Worm (Caenorhabditis elegans) whole organism, early embryonic: ENCODE data around the gene Y69A2AR.12.
A peak's percentile ranks its signal among the peaks of the same experiment; 100 is the strongest.

Source experiments
- B0310.2 ChIP-seq: sonication (generic microtip); optimal IDR thresholded peaks from 2 replicates; lab custom pipeline; 2016; ENCODE audit warnings: mild to moderate bottlenecking, missing genetic modification characterization, missing compliant biosample characterization
- F13C5.2 ChIP-seq: sonication (generic microtip); optimal IDR thresholded peaks from 2 replicates; lab custom pipeline; 2017; ENCODE audit warnings: mild to moderate bottlenecking, missing genetic modification characterization, inconsistent platforms, missing compliant biosample characterization
- aly-1 ChIP-seq: sonication (generic microtip); optimal IDR thresholded peaks from 2 replicates; lab custom pipeline; 2016; ENCODE audit warnings: missing genetic modification characterization, missing compliant biosample characterization
- ama-1 ChIP-seq: fragments of 150-350 bp; optimal IDR thresholded peaks from 2 replicates; lab custom pipeline; 2014
- ceh-13 ChIP-seq: fragments of 200-800 bp; sonication (Bioruptor generic); optimal IDR thresholded peaks from 2 replicates; lab custom pipeline; 2018; ENCODE audit warnings: mild to moderate bottlenecking, missing genetic modification characterization, missing compliant biosample characterization
- ceh-36 ChIP-seq: sonication (generic microtip); optimal IDR thresholded peaks from 2 replicates; lab custom pipeline; 2016; ENCODE audit warnings: missing genetic modification characterization, inconsistent platforms, missing compliant biosample characterization
- ets-7 ChIP-seq: sonication (generic microtip); optimal IDR thresholded peaks from 2 replicates; lab custom pipeline; 2016; ENCODE audit warnings: missing genotype, missing genetic modification characterization, missing compliant biosample characterization
- flt-1 ChIP-seq: fragments of 200-800 bp; sonication (Bioruptor generic); IDR thresholded peaks from 2 replicates; pipeline ENCODE4 v1.3.6; 2022; ENCODE audit warnings: missing genetic modification characterization, missing compliant biosample characterization
- hmbx-1 ChIP-seq: sonication (generic microtip); optimal IDR thresholded peaks from 2 replicates; lab custom pipeline; 2016; ENCODE audit warnings: mild to moderate bottlenecking, missing genetic modification characterization, missing compliant biosample characterization
- hmg-4 ChIP-seq: fragments of 200-800 bp; sonication (Bioruptor generic); optimal IDR thresholded peaks from 2 replicates; lab custom pipeline; 2018; ENCODE audit warnings: mild to moderate bottlenecking, missing genetic modification characterization, missing compliant biosample characterization
- hnd-1 ChIP-seq: sonication (generic microtip); optimal IDR thresholded peaks from 2 replicates; lab custom pipeline; 2016; ENCODE audit warnings: missing genetic modification characterization, missing compliant biosample characterization
- pes-1 ChIP-seq: fragments of 200-800 bp; sonication (Bioruptor generic); IDR thresholded peaks from 2 replicates; pipeline ENCODE4 v1.3.6; 2022; ENCODE audit warnings: missing genetic modification reagents, missing genetic modification characterization, missing compliant biosample characterization
- scrt-1 ChIP-seq: fragments of 200-800 bp; sonication (Bioruptor generic); IDR thresholded peaks from 2 replicates; pipeline ENCODE4 v1.3.6; 2022; ENCODE audit warnings: missing genetic modification characterization, missing compliant biosample characterization
- sea-1 ChIP-seq: fragments of 200-800 bp; sonication (Bioruptor generic); conservative IDR thresholded peaks from 2 replicates; pipeline ENCODE4 v1.3.6; 2022; ENCODE audit warnings: missing genetic modification characterization, missing compliant biosample characterization
- tbx-11 ChIP-seq: fragments of 200-800 bp; sonication (Bioruptor generic); IDR thresholded peaks from 2 replicates; pipeline ENCODE4 v1.3.6; 2022; ENCODE audit warnings: missing genetic modification characterization, missing compliant biosample characterization
- tbx-37 ChIP-seq: fragments of 200-800 bp; sonication (Bioruptor generic); conservative IDR thresholded peaks from 2 replicates; pipeline ENCODE4 v1.3.6; 2022; ENCODE audit warnings: missing genetic modification reagents, missing genetic modification characterization, missing compliant biosample characterization
- tra-4 ChIP-seq: sonication (generic microtip); optimal IDR thresholded peaks from 2 replicates; lab custom pipeline; 2017; ENCODE audit warnings: missing genetic modification characterization, missing compliant biosample characterization

Gene Y69A2AR.12

DNA sequence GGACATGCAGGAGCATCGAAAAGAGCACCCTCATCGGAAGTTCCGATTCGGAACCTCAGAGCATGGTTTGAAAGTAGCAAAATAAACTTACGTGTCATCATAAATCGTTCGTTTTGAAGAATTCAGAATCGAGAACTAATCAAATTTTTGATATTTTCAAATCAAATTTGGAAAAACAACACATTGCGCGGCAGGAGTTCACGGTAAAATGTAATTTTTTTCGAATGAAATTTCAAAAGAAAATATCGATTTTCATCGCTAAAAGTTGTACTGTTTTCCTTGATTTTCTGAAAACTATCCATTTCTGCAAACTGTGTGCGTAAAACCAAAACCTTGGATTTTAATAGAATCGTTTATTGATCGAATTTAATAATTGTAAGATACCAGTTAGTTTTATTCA is 4.4 kb upstream of the Y69A2AR.12 start, which contains the start of gene Y69A2AR.24:
Y69A2AR.24 (minus strand) TSS at position 101 of the 400 bp plus-strand sequence.
- no peak for TF ChIP-seq hnd-1
- no peak for TF ChIP-seq flt-1
- no peak for TF ChIP-seq tbx-11 (GFP tag; lab: Robert Waterston, UW)
- TF ChIP-seq ceh-36 (tag; lab: Kevin White, UChicago): no peak
- TF ChIP-seq ets-7: no peak
- no peak for TF ChIP-seq pes-1 (GFP tag; lab: Robert Waterston, UW)
- no peak for TF ChIP-seq scrt-1
- no peak for TF ChIP-seq hmbx-1 (tag; lab: Kevin White, UChicago)
- no peak for TF ChIP-seq hmg-4 (GFP tag; lab: Kevin White, UChicago)
- no peak for TF ChIP-seq sea-1 (GFP tag; lab: Robert Waterston, UW)
- TF ChIP-seq tra-4 (tag; lab: Kevin White, UChicago): no peak
- no peak for TF ChIP-seq tbx-37 (GFP tag; lab: Robert Waterston, UW)
- no peak for TF ChIP-seq ceh-13 (GFP tag; lab: Kevin White, UChicago)
- no peak for TF ChIP-seq aly-1
- TF ChIP-seq B0310.2 (tag; lab: Kevin White, UChicago): no peak
- no peak for TF ChIP-seq ama-1 (lab: Kevin White, UChicago)
- no peak for TF ChIP-seq F13C5.2

DNA sequence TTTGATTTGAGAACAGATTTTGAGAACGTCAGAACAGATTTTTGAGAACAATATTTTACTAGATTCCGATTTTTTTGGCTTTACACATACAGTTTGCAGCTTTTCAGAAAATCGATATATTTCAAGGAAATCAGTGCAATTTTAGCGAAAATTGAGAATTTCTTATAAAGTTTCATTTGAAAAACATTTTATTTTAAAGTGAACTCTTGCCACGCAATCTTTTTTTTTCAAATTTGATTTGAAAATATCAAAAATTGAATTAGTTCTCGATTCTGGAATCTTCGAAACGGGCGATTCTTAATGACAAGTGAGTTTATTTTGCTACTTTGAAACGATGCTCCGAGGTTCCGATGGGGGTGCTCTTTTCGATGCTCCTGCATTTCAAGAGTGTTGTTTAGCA is 3.7 kb downstream of the Y69A2AR.12 start, which contains the start of gene Y69A2AR.51:
Y69A2AR.51 (plus strand) TSS at position 301 of the 400 bp plus-strand sequence.
- TF ChIP-seq pes-1 (GFP tag; lab: Robert Waterston, UW): no peak
- TF ChIP-seq sea-1 (GFP tag; lab: Robert Waterston, UW): no peak
- TF ChIP-seq ceh-13 (GFP tag; lab: Kevin White, UChicago): no peak
- TF ChIP-seq tra-4 (tag; lab: Kevin White, UChicago): no peak
- no peak for TF ChIP-seq scrt-1
- no peak for TF ChIP-seq F13C5.2
- TF ChIP-seq hmg-4 (GFP tag; lab: Kevin White, UChicago): no peak
- TF ChIP-seq ama-1 (lab: Kevin White, UChicago): no peak
- TF ChIP-seq flt-1: no peak
- TF ChIP-seq ets-7: no peak
- TF ChIP-seq tbx-37 (GFP tag; lab: Robert Waterston, UW): no peak
- TF ChIP-seq B0310.2 (tag; lab: Kevin White, UChicago): no peak
- TF ChIP-seq hmbx-1 (tag; lab: Kevin White, UChicago): no peak
- TF ChIP-seq ceh-36 (tag; lab: Kevin White, UChicago): no peak
- TF ChIP-seq tbx-11 (GFP tag; lab: Robert Waterston, UW): no peak
- no peak for TF ChIP-seq hnd-1
- no peak for TF ChIP-seq aly-1

DNA sequence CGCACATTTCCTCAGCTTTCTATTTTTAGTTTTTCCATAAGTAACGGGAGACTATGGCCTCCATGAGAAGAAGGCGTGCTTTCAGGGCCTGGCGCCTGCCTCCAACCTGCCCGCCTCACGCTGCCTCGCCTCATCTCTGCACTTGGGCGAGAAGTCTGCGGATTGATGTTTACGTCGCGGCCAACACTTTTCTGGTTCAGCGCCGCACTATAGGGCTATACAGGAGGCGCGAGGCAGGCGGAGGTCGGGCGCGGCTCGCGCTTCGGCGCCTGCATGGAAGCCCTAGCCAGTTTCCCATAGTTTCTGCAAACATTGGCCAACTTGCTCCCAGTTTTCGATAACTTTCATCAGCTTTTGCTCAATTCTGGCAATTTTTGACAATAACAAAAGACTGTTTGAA is 4.7 kb downstream of the Y69A2AR.12 start:
- no peak for TF ChIP-seq tra-4 (tag; lab: Kevin White, UChicago)
- no peak for TF ChIP-seq pes-1 (GFP tag; lab: Robert Waterston, UW)
- no peak for TF ChIP-seq ets-7
- TF ChIP-seq flt-1: no peak
- TF ChIP-seq scrt-1: no peak
- TF ChIP-seq hmbx-1 (tag; lab: Kevin White, UChicago): no peak
- TF ChIP-seq ama-1 (lab: Kevin White, UChicago): no peak
- TF ChIP-seq B0310.2 (tag; lab: Kevin White, UChicago): no peak
- no peak for TF ChIP-seq F13C5.2
- no peak for TF ChIP-seq hnd-1

DNA sequence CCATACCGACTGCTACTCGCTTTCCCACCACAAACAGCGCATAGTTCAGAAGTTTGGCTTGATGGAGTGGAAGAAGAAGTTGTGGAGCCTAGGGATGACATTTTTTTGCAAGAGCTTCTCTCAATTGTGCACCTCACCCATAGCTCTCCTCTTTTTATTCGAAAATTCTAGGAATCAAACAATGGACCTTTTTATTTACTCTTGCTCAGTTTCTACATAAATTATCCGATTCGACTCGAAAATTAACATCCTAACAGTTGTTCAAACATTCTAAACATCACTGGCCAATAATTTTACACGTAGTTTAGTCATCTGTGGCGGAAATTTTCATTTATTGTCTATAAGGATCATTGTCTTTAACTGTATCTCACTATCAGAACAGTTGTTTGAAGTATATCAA is 13.1 kb downstream of the Y69A2AR.12 start, which contains the start of gene nhr-242:
nhr-242 (minus strand) TSS at position 101 of the 400 bp plus-strand sequence.
- TF ChIP-seq hmg-4 (GFP tag; lab: Kevin White, UChicago) (no peak), ceh-36 (tag; lab: Kevin White, UChicago) (no peak), tbx-37 (GFP tag; lab: Robert Waterston, UW) (no peak), ets-7 (no peak), sea-1 (GFP tag; lab: Robert Waterston, UW) (no peak), tbx-11 (GFP tag; lab: Robert Waterston, UW) (no peak), B0310.2 (tag; lab: Kevin White, UChicago) (no peak), pes-1 (GFP tag; lab: Robert Waterston, UW) (no peak), scrt-1 (no peak), aly-1 (no peak), F13C5.2 (no peak), tra-4 (tag; lab: Kevin White, UChicago) (no peak), hmbx-1 (tag; lab: Kevin White, UChicago) (no peak), flt-1 (no peak)

DNA sequence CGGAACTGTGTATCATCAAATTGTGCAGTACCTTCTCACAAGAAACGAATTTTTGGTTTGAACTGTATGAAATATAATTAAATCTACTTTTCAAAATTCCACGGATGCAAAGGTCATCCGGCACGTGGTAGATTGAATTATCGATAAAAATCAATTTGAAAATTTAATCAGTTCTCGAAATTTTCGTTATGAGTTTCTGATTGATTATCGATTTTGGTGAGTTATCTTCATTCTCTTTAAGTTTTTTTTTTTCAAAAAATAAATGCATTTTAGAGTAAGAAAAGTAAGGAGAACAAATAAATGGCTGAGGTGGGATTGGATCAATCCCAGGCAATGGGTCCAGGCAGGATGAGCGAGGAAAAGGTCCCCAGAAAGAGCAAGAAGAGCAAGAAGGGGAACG is 29.0 kb downstream of the Y69A2AR.12 start, which contains the start of gene Y69A2AR.47:
Y69A2AR.47 (plus strand) TSS at position 301 of the 400 bp plus-strand sequence.
- TF ChIP-seq tbx-37 (GFP tag; lab: Robert Waterston, UW): no peak
- no peak for TF ChIP-seq pes-1 (GFP tag; lab: Robert Waterston, UW)
- TF ChIP-seq hmg-4 (GFP tag; lab: Kevin White, UChicago): no peak
- TF ChIP-seq flt-1: no peak
- no peak for TF ChIP-seq hnd-1
- no peak for TF ChIP-seq ceh-36 (tag; lab: Kevin White, UChicago)
- no peak for TF ChIP-seq ets-7
- no peak for TF ChIP-seq ceh-13 (GFP tag; lab: Kevin White, UChicago)
- no peak for TF ChIP-seq ama-1 (lab: Kevin White, UChicago)
- no peak for TF ChIP-seq scrt-1
- TF ChIP-seq aly-1: no peak
- no peak for TF ChIP-seq hmbx-1 (tag; lab: Kevin White, UChicago)
- no peak for TF ChIP-seq tbx-11 (GFP tag; lab: Robert Waterston, UW)
- no peak for TF ChIP-seq B0310.2 (tag; lab: Kevin White, UChicago)
- no peak for TF ChIP-seq tra-4 (tag; lab: Kevin White, UChicago)
- no peak for TF ChIP-seq sea-1 (GFP tag; lab: Robert Waterston, UW)
- no peak for TF ChIP-seq F13C5.2

DNA sequence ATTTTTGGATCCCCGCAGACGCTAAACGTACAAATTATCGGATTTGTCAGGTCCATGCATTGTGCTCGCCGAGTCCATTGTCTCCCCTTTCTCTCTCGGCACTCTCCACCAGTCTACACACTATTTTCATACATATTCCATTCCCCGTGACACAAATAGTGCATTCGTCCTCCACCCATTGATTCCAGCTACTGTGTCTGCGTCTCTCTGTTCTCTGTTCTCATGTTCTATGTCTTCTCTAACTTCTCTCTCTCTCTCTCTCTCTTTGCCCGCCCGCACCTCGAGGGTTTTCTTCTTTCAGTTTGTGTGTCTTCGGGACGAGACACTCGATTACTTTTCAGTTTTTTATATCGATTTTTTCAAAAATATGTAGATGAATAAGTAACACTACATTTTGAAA is 31.2 kb downstream of the Y69A2AR.12 start:
- no peak for TF ChIP-seq tbx-11 (GFP tag; lab: Robert Waterston, UW)
- no peak for TF ChIP-seq hmbx-1 (tag; lab: Kevin White, UChicago)
- no peak for TF ChIP-seq ceh-36 (tag; lab: Kevin White, UChicago)
- peak; percentile 21 for TF ChIP-seq F13C5.2
- TF ChIP-seq tbx-37 (GFP tag; lab: Robert Waterston, UW): no peak

DNA sequence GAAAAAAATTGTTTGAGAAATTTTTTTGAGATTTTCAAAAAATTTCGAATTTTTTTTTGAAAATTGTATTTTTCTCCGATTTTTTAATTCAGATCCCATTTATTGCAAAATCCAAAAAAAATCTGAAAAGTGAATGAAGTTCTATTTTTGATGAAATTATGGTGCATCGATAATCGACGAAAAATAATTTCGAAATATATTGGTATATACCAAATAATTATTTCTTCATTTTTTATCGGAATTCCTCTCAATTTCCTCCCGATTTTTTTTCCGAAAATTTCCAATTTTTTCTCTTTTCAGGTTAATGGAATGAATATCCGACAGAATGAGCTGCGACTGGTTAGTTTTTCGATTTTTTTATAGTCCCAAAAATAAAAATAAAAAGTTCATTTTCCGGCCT is 32.4 kb downstream of the Y69A2AR.12 start, which contains the start of gene epg-9:
epg-9 (plus strand) TSS at position 301 of the 400 bp plus-strand sequence.
- TF ChIP-seq F13C5.2: no peak
- no peak for TF ChIP-seq hnd-1
- TF ChIP-seq tbx-37 (GFP tag; lab: Robert Waterston, UW): no peak
- TF ChIP-seq aly-1: no peak
- TF ChIP-seq hmg-4 (GFP tag; lab: Kevin White, UChicago): no peak
- TF ChIP-seq B0310.2 (tag; lab: Kevin White, UChicago): no peak
